Worm (Caenorhabditis elegans) whole organism, L4 larva: ENCODE results near the gene gos-28.

Source experiments
- F37D6.2 ChIP-seq: sonication (generic microtip); optimal IDR thresholded peaks from 2 replicates; lab custom pipeline; 2016; ENCODE audit warnings: mild to moderate bottlenecking, missing genetic modification characterization, missing compliant biosample characterization
- R02D3.7 ChIP-seq: fragments of 150-350 bp; sonication (generic microtip); optimal IDR thresholded peaks from 3 replicates; lab custom pipeline; 2014; ENCODE audit warnings: missing biosample characterization, missing genetic modification characterization
- T20F7.1 ChIP-seq: fragments of 200-800 bp; sonication (Bioruptor generic); optimal IDR thresholded peaks from 2 replicates; lab custom pipeline; 2018; ENCODE audit warnings: mild to moderate bottlenecking, missing genetic modification characterization, missing compliant biosample characterization
- ZK546.5 ChIP-seq, 2 experiments: sonication (generic microtip); optimal IDR thresholded peaks; 2 replicates each; lab custom pipeline; 2017; ENCODE audit warnings: missing biosample characterization in 2 of 2, missing genetic modification characterization in 2 of 2
- aha-1 ChIP-seq: fragments of 150-350 bp; peaks from one replicate; lab custom pipeline; 2014; ENCODE audit warnings: missing biosample characterization, missing genetic modification characterization
- ama-1 ChIP-seq: fragments of 150-350 bp; optimal IDR thresholded peaks from 2 replicates; lab custom pipeline; 2014; ENCODE audit warnings: inconsistent platforms, mixed read lengths
- arid-1 ChIP-seq: fragments of 200-800 bp; sonication (Bioruptor generic); conservative IDR thresholded peaks from 2 replicates; pipeline ENCODE4 v1.3.6; 2022; ENCODE audit warnings: missing genetic modification reagents, missing genetic modification characterization, missing compliant biosample characterization
- ceh-32 ChIP-seq: sonication (generic microtip); optimal IDR thresholded peaks from 2 replicates; lab custom pipeline; 2016; ENCODE audit warnings: mild to moderate bottlenecking, missing genetic modification characterization, missing compliant biosample characterization; ENCODE audit not compliant: poor library complexity
- ceh-44 ChIP-seq: fragments of 200-800 bp; sonication (Bioruptor generic); IDR thresholded peaks from 2 replicates; pipeline ENCODE4 v1.3.6; 2022; ENCODE audit warnings: missing genetic modification reagents, missing genetic modification characterization, missing compliant biosample characterization
- ceh-82 ChIP-seq: sonication (generic microtip); optimal IDR thresholded peaks from 2 replicates; lab custom pipeline; 2017; ENCODE audit warnings: missing biosample characterization, missing genetic modification characterization
- cey-2 ChIP-seq: sonication (generic microtip); optimal IDR thresholded peaks from 3 replicates; lab custom pipeline; 2017; ENCODE audit warnings: missing genetic modification characterization, mild to moderate bottlenecking, missing compliant biosample characterization, antibody characterized with exemption, borderline replicate concordance; ENCODE audit not compliant: insufficient read depth
- ctbp-1 ChIP-seq: fragments of 200-800 bp; sonication (Bioruptor generic); IDR thresholded peaks from 2 replicates; pipeline ENCODE4 v1.3.6; 2022; ENCODE audit warnings: missing genetic modification reagents, missing genetic modification characterization, missing compliant biosample characterization
- daf-12 ChIP-seq: fragments of 150-350 bp; optimal IDR thresholded peaks from 2 replicates; lab custom pipeline; 2014; ENCODE audit warnings: missing biosample characterization, missing genetic modification reagents, missing genetic modification characterization
- daf-19 ChIP-seq: fragments of 200-800 bp; sonication (Bioruptor generic); conservative IDR thresholded peaks from 2 replicates; pipeline ENCODE4 v1.3.6; 2022; ENCODE audit warnings: missing genetic modification characterization, missing compliant biosample characterization
- daf-8 ChIP-seq: fragments of 200-800 bp; sonication (Bioruptor generic); IDR thresholded peaks from 2 replicates; pipeline ENCODE4 v1.3.6; 2022; ENCODE audit warnings: missing genetic modification characterization, missing compliant biosample characterization
- dmd-6 ChIP-seq: fragments of 200-800 bp; sonication (Bioruptor generic); IDR thresholded peaks from 2 replicates; pipeline ENCODE4 v1.3.6; 2022; ENCODE audit warnings: missing genetic modification reagents, missing genetic modification characterization, missing compliant biosample characterization
- duxl-1 ChIP-seq: sonication (generic microtip); optimal IDR thresholded peaks from 2 replicates; lab custom pipeline; 2016; ENCODE audit warnings: mild to moderate bottlenecking, missing genetic modification characterization, moderate library complexity, missing compliant biosample characterization; ENCODE audit not compliant: poor library complexity
- fkh-10 ChIP-seq: fragments of 150-350 bp; optimal IDR thresholded peaks from 2 replicates; lab custom pipeline; 2014; ENCODE audit warnings: missing biosample characterization, missing genetic modification reagents, missing genetic modification characterization
- hif-1 ChIP-seq, 2 experiments: sonication (generic microtip); optimal IDR thresholded peaks; 2 replicates each; lab custom pipeline; 2016 to 2017; ENCODE audit warnings: missing compliant biosample characterization in 2 of 2, missing genetic modification characterization in 2 of 2, missing genetic modification reagents in 2 of 2, missing genotype in 2 of 2, mild to moderate bottlenecking in 1 of 2
- lin-15B ChIP-seq: fragments of 150-350 bp; sonication (generic microtip); optimal IDR thresholded peaks from 3 replicates; lab custom pipeline; 2014; ENCODE audit warnings: missing biosample characterization, missing genetic modification characterization
- lin-39 ChIP-seq: fragments of 150-350 bp; optimal IDR thresholded peaks from 2 replicates; lab custom pipeline; 2014; ENCODE audit warnings: missing biosample characterization, missing genetic modification reagents, missing genetic modification characterization
- lir-3 ChIP-seq: sonication (generic microtip); optimal IDR thresholded peaks from 2 replicates; lab custom pipeline; 2016; ENCODE audit warnings: mild to moderate bottlenecking, missing genetic modification characterization, missing compliant biosample characterization
- lsy-2 ChIP-seq, 2 experiments: fragments of 150-350 bp in 1 of 2; sonication (generic microtip) in 1 of 2; optimal IDR thresholded peaks; 2 replicates each; lab custom pipeline; 2014 to 2017; ENCODE audit warnings: missing biosample characterization in 2 of 2, missing genetic modification characterization in 2 of 2
- mdl-1 ChIP-seq, 2 experiments: fragments of 150-350 bp in 1 of 2; sonication (generic microtip) in 1 of 2; optimal IDR thresholded peaks; 2 replicates each; lab custom pipeline; 2014 to 2017; ENCODE audit warnings: missing biosample characterization in 2 of 2, missing genetic modification characterization in 2 of 2
- pha-4 ChIP-seq, 2 experiments: fragments of 150-350 bp in 1 of 2; fragments of 200-800 bp in 1 of 2; sonication (Bioruptor generic) in 1 of 2; IDR thresholded peaks in 1 of 2; optimal IDR thresholded peaks in 1 of 2; 2 replicates each; pipeline versions ENCODE4 v1.3.6 to Lab custom; 2014 to 2022; ENCODE audit warnings: missing genetic modification characterization in 2 of 2, missing genetic modification reagents in 2 of 2, missing biosample characterization in 1 of 2, missing compliant biosample characterization in 1 of 2
- php-3 ChIP-seq: fragments of 200-800 bp; sonication (Bioruptor generic); IDR thresholded peaks from 2 replicates; pipeline ENCODE4 v1.3.6; 2022; ENCODE audit warnings: missing genetic modification reagents, missing genetic modification characterization, missing compliant biosample characterization
- pqm-1 ChIP-seq: sonication (generic microtip); optimal IDR thresholded peaks from 2 replicates; lab custom pipeline; 2017; ENCODE audit warnings: missing biosample characterization, missing genetic modification characterization
- sdz-12 ChIP-seq: fragments of 200-800 bp; sonication (Bioruptor generic); optimal IDR thresholded peaks from 2 replicates; lab custom pipeline; 2018; ENCODE audit warnings: mild to moderate bottlenecking, missing genetic modification characterization, missing compliant biosample characterization
- spr-1 ChIP-seq: sonication (generic microtip); optimal IDR thresholded peaks from 2 replicates; lab custom pipeline; 2016; ENCODE audit warnings: mild to moderate bottlenecking, missing genetic modification characterization, missing compliant biosample characterization
- unc-130 ChIP-seq: sonication (generic microtip); optimal IDR thresholded peaks from 2 replicates; lab custom pipeline; 2016; ENCODE audit warnings: missing genetic modification reagents, missing genetic modification characterization, missing compliant biosample characterization
- unc-62 ChIP-seq, 3 experiments: fragments of 150-350 bp in 1 of 3; sonication (generic microtip); optimal IDR thresholded peaks in 2 of 3; peaks in 1 of 3; 1 replicate in 1 of 3; 2 replicates in 2 of 3; lab custom pipeline; 2014 to 2017; ENCODE audit warnings: missing biosample characterization in 3 of 3, missing genetic modification characterization in 3 of 3, missing genetic modification reagents in 3 of 3, missing genotype in 1 of 3
- zip-11 ChIP-seq: fragments of 200-800 bp; sonication (Bioruptor generic); IDR thresholded peaks from 2 replicates; pipeline ENCODE4 v1.3.6; 2022; ENCODE audit warnings: missing genetic modification characterization, missing compliant biosample characterization
- ztf-11 ChIP-seq: fragments of 150-350 bp; optimal IDR thresholded peaks from 2 replicates; lab custom pipeline; 2014; ENCODE audit warnings: missing biosample characterization, missing genetic modification characterization
- ztf-7 ChIP-seq: fragments of 150-350 bp; optimal IDR thresholded peaks from 2 replicates; lab custom pipeline; 2014; ENCODE audit warnings: missing biosample characterization, missing genetic modification characterization

The gos-28 gene

DNA sequence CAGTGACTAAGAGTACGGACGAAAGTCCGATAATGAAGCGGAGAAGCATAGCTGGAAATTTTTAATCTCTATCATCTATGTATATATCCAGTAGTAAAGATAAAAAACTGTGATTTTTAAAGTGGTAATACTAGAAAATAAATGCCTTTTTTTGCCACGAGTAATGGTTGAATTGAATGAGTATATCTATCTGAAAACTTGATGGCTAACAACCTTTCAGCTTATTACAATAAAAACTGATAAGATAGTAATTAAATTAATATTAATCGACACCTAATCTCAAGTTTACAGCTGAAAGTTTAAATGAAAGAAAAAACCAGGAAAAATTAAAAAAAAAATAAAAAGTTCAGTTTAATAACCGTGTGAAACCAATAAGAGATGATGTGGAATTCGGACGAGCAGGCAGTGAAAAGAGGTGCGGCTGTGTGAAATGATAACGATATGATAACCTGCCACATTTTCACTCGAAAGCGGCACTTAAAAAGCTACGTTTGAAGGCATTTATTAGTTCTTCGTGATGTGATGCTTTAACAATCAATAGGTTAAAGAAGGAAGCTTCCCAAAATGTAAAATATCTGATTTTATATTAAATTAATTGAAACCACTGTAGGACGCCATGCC is 33.9 kb downstream of the gos-28 start, which contains the start of gene nspg-6 (continued):
- TF ChIP-seq ceh-82 (tag; lab: Kevin White, UChicago), result no peak
- TF ChIP-seq daf-12 (tag; lab: Kevin White, UChicago), result no peak
- TF ChIP-seq spr-1 (tag; lab: Kevin White, UChicago), result no peak
- TF ChIP-seq daf-19, result no peak
- no peak for TF ChIP-seq R02D3.7 (tag; lab: Kevin White, UChicago)
- TF ChIP-seq ama-1 (lab: Kevin White, UChicago), result no peak
- no peak for TF ChIP-seq zip-11 (GFP tag; lab: Robert Waterston, UW)
- TF ChIP-seq lsy-2 (tag; optimal IDR thresholded peaks at IDR 0.05; lab: Kevin White, UChicago), result no peak
- TF ChIP-seq php-3 (GFP tag; lab: Robert Waterston, UW), result peak; percentile 70; the same call in 1 of the 2 replicates
- TF ChIP-seq ctbp-1 (GFP tag; lab: Robert Waterston, UW), result no peak
- no peak for TF ChIP-seq T20F7.1 (GFP tag; lab: Kevin White, UChicago)
- no peak for TF ChIP-seq pha-4 (GFP tag; IDR thresholded peaks at IDR 0.05; lab: Robert Waterston, UW)
- TF ChIP-seq pha-4 (tag; optimal IDR thresholded peaks at IDR 0.05; lab: Kevin White, UChicago), result no peak
- no peak for TF ChIP-seq unc-62 (GFP tag; optimal IDR thresholded peaks at IDR 0.05 in 1 of 2; lab: Kevin White, UChicago)
- TF ChIP-seq unc-62 (tag; optimal IDR thresholded peaks at IDR 0.05; lab: Kevin White, UChicago), result no peak
- no peak for TF ChIP-seq F37D6.2 (tag; lab: Kevin White, UChicago)
- no peak for TF ChIP-seq mdl-1 (tag; optimal IDR thresholded peaks at IDR 0.05; lab: Kevin White, UChicago)
- TF ChIP-seq duxl-1 (tag; lab: Kevin White, UChicago), result no peak
- TF ChIP-seq lin-15B (tag; lab: Kevin White, UChicago), result no peak
- no peak for TF ChIP-seq sdz-12 (GFP tag; lab: Kevin White, UChicago)
- no peak for TF ChIP-seq lir-3
- TF ChIP-seq arid-1 (GFP tag; lab: Robert Waterston, UW), result no peak
- TF ChIP-seq ceh-44 (GFP tag; lab: Robert Waterston, UW), result no peak
- no peak for TF ChIP-seq ZK546.5 (tag; optimal IDR thresholded peaks at IDR 0.05; lab: Kevin White, UChicago)
- TF ChIP-seq dmd-6 (GFP tag; lab: Robert Waterston, UW), result peak; percentile 66
- TF ChIP-seq ceh-32 (tag; lab: Kevin White, UChicago), result no peak
- no peak for TF ChIP-seq ztf-7 (tag; lab: Kevin White, UChicago)
- TF ChIP-seq pqm-1 (tag; lab: Kevin White, UChicago), result peak; percentile 97
- no peak for TF ChIP-seq cey-2 (tag; lab: Kevin White, UChicago)
- no peak for TF ChIP-seq fkh-10 (GFP tag; lab: Kevin White, UChicago)
- no peak for TF ChIP-seq lin-39 (tag; lab: Kevin White, UChicago)
- no peak for TF ChIP-seq ztf-11 (tag; lab: Kevin White, UChicago)

DNA sequence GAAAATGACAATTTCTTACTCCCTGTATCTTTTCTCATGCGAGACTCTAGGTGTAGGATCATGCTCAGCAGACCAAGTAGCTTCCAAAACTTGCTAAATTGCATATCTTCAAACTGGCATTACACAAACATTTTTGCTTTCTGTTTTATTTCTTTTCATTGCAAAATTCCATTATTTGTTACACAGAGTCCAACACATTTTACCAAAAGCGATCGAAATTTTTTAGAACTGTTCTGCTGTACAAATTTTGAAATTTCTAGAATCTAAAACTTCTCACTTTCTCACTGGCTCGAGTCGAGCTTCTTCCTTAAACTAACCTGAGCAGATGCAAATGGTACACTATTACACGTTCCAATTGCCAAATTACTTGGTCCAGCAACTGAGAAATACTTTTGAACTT is 34.5 kb downstream of the gos-28 start:
- TF ChIP-seq aha-1, result peak; percentile 93
- TF ChIP-seq pqm-1 (tag; lab: Kevin White, UChicago), result no peak

DNA sequence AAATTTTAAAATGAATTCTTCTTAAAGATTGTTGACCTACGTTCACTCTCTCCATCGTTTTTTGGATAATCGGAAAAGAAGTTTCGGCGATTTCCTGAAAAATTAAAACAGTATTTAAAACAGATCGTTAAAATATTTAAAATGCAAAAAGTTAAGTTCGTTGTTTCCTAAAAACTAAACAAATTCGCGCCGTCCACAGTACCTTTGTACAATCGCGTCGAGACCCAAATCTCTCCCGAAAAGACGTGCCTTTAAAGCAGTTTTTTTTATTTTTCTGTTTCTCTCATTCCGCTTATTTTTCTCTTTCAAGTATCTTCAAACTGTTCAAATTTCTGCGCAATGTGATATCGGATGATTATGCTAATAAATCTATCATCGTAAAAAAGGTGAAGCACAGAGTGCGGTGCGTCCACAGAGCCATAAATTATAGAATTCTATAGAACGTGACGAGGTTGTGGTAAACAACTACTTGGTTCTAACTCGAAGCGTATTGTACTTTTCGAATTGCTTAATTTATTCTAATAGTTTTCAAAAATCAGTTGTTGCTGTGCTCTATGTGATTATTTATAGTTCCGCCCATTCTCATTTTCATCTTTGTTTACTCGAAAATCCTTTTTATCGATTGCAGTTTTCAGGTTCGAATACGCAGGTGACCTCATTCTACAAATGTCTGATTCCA is 38.2 kb downstream of the gos-28 start, which contains the start of the genes F56C9.6 and F56C9.3:
Gene F56C9.6, minus strand, starts transcription at position 112 of the 679 bp plus-strand sequence.
Gene F56C9.3, plus strand, starts transcription at position 629 of the 679 bp plus-strand sequence.
- TF ChIP-seq daf-8 (GFP tag; lab: Robert Waterston, UW) (no peak), unc-130 (GFP tag; lab: Kevin White, UChicago) (peak; percentile 20), hif-1 (tag; optimal IDR thresholded peaks at IDR 0.05; lab: Kevin White, UChicago) (no peak)
